Worm (Caenorhabditis elegans) whole organism, mixed stage, embryonic: Measurements from ENCODE around the gene ZC190.10.

Source experiments
- elt-3 ChIP-seq: fragments of 150-350 bp; optimal IDR thresholded peaks from 2 replicates; lab custom pipeline; 2014; ENCODE audit warnings: missing biosample characterization, missing genetic modification characterization
- hlh-1 ChIP-seq: fragments of 150-350 bp; optimal IDR thresholded peaks from 2 replicates; lab custom pipeline; 2014; ENCODE audit warnings: missing biosample characterization, missing genetic modification reagents, missing genetic modification characterization
- lin-13 ChIP-seq: fragments of 150-350 bp; optimal IDR thresholded peaks from 2 replicates; lab custom pipeline; 2014; ENCODE audit warnings: missing biosample characterization, missing genetic modification characterization
- mls-2 ChIP-seq: sonication (generic microtip); optimal IDR thresholded peaks from 2 replicates; lab custom pipeline; 2016; ENCODE audit warnings: mild to moderate bottlenecking, missing genetic modification characterization, moderate library complexity, missing compliant biosample characterization
- nhr-237 ChIP-seq: fragments of 150-350 bp; optimal IDR thresholded peaks from 2 replicates; lab custom pipeline; 2014; ENCODE audit warnings: missing biosample characterization, missing genetic modification characterization
- pha-4 ChIP-seq: fragments of 150-350 bp; optimal IDR thresholded peaks from 2 replicates; lab custom pipeline; 2018; ENCODE audit warnings: missing biosample characterization, missing genetic modification reagents, missing genetic modification characterization
- snpc-4 ChIP-seq: fragments of 150-350 bp; optimal IDR thresholded peaks from 2 replicates; lab custom pipeline; 2014; ENCODE audit warnings: missing biosample characterization, missing genetic modification characterization
- unc-120 ChIP-seq: sonication (generic microtip); optimal IDR thresholded peaks from 2 replicates; lab custom pipeline; 2017; ENCODE audit warnings: missing genetic modification characterization, missing compliant biosample characterization; ENCODE audit not compliant: poor library complexity, severe bottlenecking
- unc-39 ChIP-seq: fragments of 150-350 bp; optimal IDR thresholded peaks from 2 replicates; lab custom pipeline; 2014; ENCODE audit warnings: missing biosample characterization, missing genetic modification characterization
- unc-62 ChIP-seq: fragments of 150-350 bp; optimal IDR thresholded peaks from 2 replicates; lab custom pipeline; 2014; ENCODE audit warnings: missing biosample characterization, missing genetic modification reagents, missing genetic modification characterization

DNA sequence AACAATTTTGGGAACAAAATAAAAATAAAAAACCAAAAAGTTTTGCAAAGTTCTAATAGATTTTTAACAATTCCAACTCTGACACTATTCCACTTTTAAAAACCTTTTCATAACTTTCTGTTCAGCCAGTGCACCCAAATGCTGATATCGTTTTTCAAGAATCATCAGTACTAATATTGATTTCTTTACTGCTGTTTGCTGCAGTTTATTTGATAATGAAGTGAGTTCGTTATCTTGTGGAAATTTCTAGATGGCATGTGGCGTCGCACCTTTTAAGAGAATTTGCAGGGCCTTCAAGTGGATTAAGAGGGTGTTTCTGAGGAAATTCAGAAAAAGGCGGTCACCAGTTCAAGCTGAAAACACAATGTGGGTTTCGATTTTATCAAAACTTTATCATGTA, 34.9 kb upstream of the ZC190.10 start:
- TF ChIP-seq mls-2 = no peak
- no peak for TF ChIP-seq unc-39 (tag; lab: Kevin White, UChicago)
- no peak for TF ChIP-seq nhr-237
- no peak for TF ChIP-seq lin-13 (tag; lab: Kevin White, UChicago)
- TF ChIP-seq hlh-1 (tag; lab: Kevin White, UChicago) = no peak
- no peak for TF ChIP-seq unc-120 (tag; lab: Kevin White, UChicago)
- no peak for TF ChIP-seq pha-4 (tag; lab: Kevin White, UChicago)
- TF ChIP-seq snpc-4 (tag; lab: Kevin White, UChicago) = no peak
- TF ChIP-seq unc-62 (GFP tag; lab: Kevin White, UChicago) = no peak
- TF ChIP-seq elt-3 (tag; lab: Kevin White, UChicago) = no peak
